Fruit fly (Drosophila melanogaster): ENCODE measurements around the gene Scsalpha1.

Gene Scsalpha1

dm6 chr3L:3826541-3826940 lies 12.5 kb downstream of the Scsalpha1 start (continued):
- peak; percentile 84 for TF ChIP-seq caup (GFP tag; optimal IDR thresholded peaks at IDR 0.05; ENCODE audit: severe bottlenecking)
- peak; percentile 48 for TF ChIP-seq CG18476 (GFP tag; optimal IDR thresholded peaks at IDR 0.05)
- peak; percentile 75 for TF ChIP-seq CG6854 (GFP tag; optimal IDR thresholded peaks at IDR 0.05)
- peak; percentile 69 for TF ChIP-seq CG10366 (GFP tag; IDR thresholded peaks at IDR 0.05)
- TF ChIP-seq CG17361 (GFP tag; IDR thresholded peaks at IDR 0.05) = peak; percentile 81
- TF ChIP-seq crc (GFP tag; optimal IDR thresholded peaks at IDR 0.05) = no peak
- TF ChIP-seq wor (GFP tag; IDR thresholded peaks at IDR 0.05) = peak; percentile 71
- TF ChIP-seq CG13624 (GFP tag; optimal IDR thresholded peaks at IDR 0.05) = no peak
- TF ChIP-seq CG6254 (GFP tag; optimal IDR thresholded peaks at IDR 0.05) = peak; percentile 37
- TF ChIP-seq sqz (GFP tag; optimal IDR thresholded peaks at IDR 0.05) = peak; percentile 70
- TF ChIP-seq CG17802 (tag; optimal IDR thresholded peaks at IDR 0.05) = peak; percentile 23
- TF ChIP-seq CG6175 (GFP tag; IDR thresholded peaks at IDR 0.05) = no peak
- TF ChIP-seq CG43689 (GFP tag; IDR thresholded peaks at IDR 0.05) = 0 out of 2 replicates have a peak, but pooled peaks have one; percentile 8
- TF ChIP-seq YL-1 (GFP tag; optimal IDR thresholded peaks at IDR 0.05) = peak; percentile 31
- TF ChIP-seq Eip74EF (GFP tag; optimal IDR thresholded peaks at IDR 0.05) = no peak
- TF ChIP-seq CG13123 (GFP tag; optimal IDR thresholded peaks at IDR 0.05) = no peak
- no peak for TF ChIP-seq Mrtf (GFP tag; IDR thresholded peaks at IDR 0.05)
- TF ChIP-seq disco-r (GFP tag; optimal IDR thresholded peaks at IDR 0.05) = no peak
- TF ChIP-seq TFAM (GFP tag; optimal IDR thresholded peaks at IDR 0.05) = no peak
- TF ChIP-seq Deaf1 (tag; optimal IDR thresholded peaks at IDR 0.05) = no peak
- TF ChIP-seq CG10209 (GFP tag; optimal IDR thresholded peaks at IDR 0.05) = peak; percentile 83
- TF ChIP-seq nmo (GFP tag; optimal IDR thresholded peaks at IDR 0.05) = peak; percentile 87
- no peak for TF ChIP-seq Myb (GFP tag; optimal IDR thresholded peaks at IDR 0.05)
- TF ChIP-seq Gsc (GFP tag; IDR thresholded peaks at IDR 0.05) = no peak
- TF ChIP-seq CG6791 (GFP tag; IDR thresholded peaks at IDR 0.05; ENCODE audit: partially characterized antibody) = no peak
- TF ChIP-seq slbo (GFP tag; IDR thresholded peaks at IDR 0.05) = peak; percentile 93
- peak; percentile 79 for TF ChIP-seq CG10267 (tag; optimal IDR thresholded peaks at IDR 0.05)
- TF ChIP-seq cwo (GFP tag; optimal IDR thresholded peaks at IDR 0.05) = peak; percentile 82
- TF ChIP-seq dpn (GFP tag; optimal IDR thresholded peaks at IDR 0.05) = peak in 1 of 2 experiments; percentile 62
- TF ChIP-seq h (optimal IDR thresholded peaks at IDR 0.05) = no peak
- TF ChIP-seq CG1832 (GFP tag; optimal IDR thresholded peaks at IDR 0.05) = no peak
- no peak for TF ChIP-seq Poxn (GFP tag; IDR thresholded peaks at IDR 0.05)
- TF ChIP-seq pum (GFP tag; optimal IDR thresholded peaks at IDR 0.05) = no peak
- TF ChIP-seq CG2129 (GFP tag; IDR thresholded peaks at IDR 0.05; ENCODE audit: partially characterized antibody) = no peak
- no peak for TF ChIP-seq pita (GFP tag; optimal IDR thresholded peaks at IDR 0.05)
- no peak for TF ChIP-seq CG10565 (GFP tag; optimal IDR thresholded peaks at IDR 0.05)
- TF ChIP-seq ab (GFP tag; optimal IDR thresholded peaks at IDR 0.05) = no peak
- peak; percentile 81 for TF ChIP-seq lmd (GFP tag; IDR thresholded peaks at IDR 0.05)
- peak; percentile 92 for TF ChIP-seq Hmr (GFP tag; optimal IDR thresholded peaks at IDR 0.05)
- TF ChIP-seq crp (GFP tag; optimal IDR thresholded peaks at IDR 0.05) = peak in 1 of 2 experiments; percentile 17
- TF ChIP-seq CG3847 (GFP tag; IDR thresholded peaks at IDR 0.05) = peak; percentile 73
- TF ChIP-seq otp (GFP tag; IDR thresholded peaks at IDR 0.05) = 0 out of 3 replicates have a peak, but pooled peaks have one; percentile 38
- peak; percentile 59; the same call in 2 of the 3 replicates for TF ChIP-seq CG7357 (GFP tag; IDR thresholded peaks at IDR 0.05)
- no peak for TF ChIP-seq inv (GFP tag; IDR thresholded peaks at IDR 0.05; ENCODE audit: partially characterized antibody)
- TF ChIP-seq CG18599 (GFP tag; optimal IDR thresholded peaks at IDR 0.05) = peak; percentile 96
- TF ChIP-seq Blimp-1 (GFP tag; optimal IDR thresholded peaks at IDR 0.05) = no peak
- peak; percentile 86 for TF ChIP-seq CG13894 (tag; optimal IDR thresholded peaks at IDR 0.05)
- TF ChIP-seq Trl (optimal IDR thresholded peaks at IDR 0.05) = no peak
- no peak for TF ChIP-seq Trl (GFP tag; optimal IDR thresholded peaks at IDR 0.05)
- peak; percentile 74 for TF ChIP-seq zf30C (GFP tag; optimal IDR thresholded peaks at IDR 0.05)

All from whole organism, embryonic.